Worm (Caenorhabditis elegans): ENCODE results near the gene cfap-20.

cfap-20 gene

ce11 chrIII:3520417-3520816 lies 16.9 kb downstream of the cfap-20 start:
- no peak for TF ChIP-seq nhr-25 (tag; optimal IDR thresholded peaks at IDR 0.05)
- TF ChIP-seq peb-1 (tag; optimal IDR thresholded peaks at IDR 0.05) = no peak
- TF ChIP-seq F13H6.1 (tag; optimal IDR thresholded peaks at IDR 0.05) = peak; percentile 20
- TF ChIP-seq nhr-21 (tag; optimal IDR thresholded peaks at IDR 0.05) = no peak
- TF ChIP-seq fos-1 (tag; optimal IDR thresholded peaks at IDR 0.05) = peak; percentile 33
- peak; percentile 68 for TF ChIP-seq sma-9 (GFP tag; optimal IDR thresholded peaks at IDR 0.05)
- no peak for TF ChIP-seq sma-9 (tag; optimal IDR thresholded peaks at IDR 0.05)
- TF ChIP-seq nhr-129 (tag; optimal IDR thresholded peaks at IDR 0.05) = no peak
- TF ChIP-seq nhr-23 (tag; optimal IDR thresholded peaks at IDR 0.05) = no peak
- TF ChIP-seq crh-2 (tag; optimal IDR thresholded peaks at IDR 0.05) = peak; percentile 65
- TF ChIP-seq sem-4 (tag; optimal IDR thresholded peaks at IDR 0.05) = no peak

DNA sequence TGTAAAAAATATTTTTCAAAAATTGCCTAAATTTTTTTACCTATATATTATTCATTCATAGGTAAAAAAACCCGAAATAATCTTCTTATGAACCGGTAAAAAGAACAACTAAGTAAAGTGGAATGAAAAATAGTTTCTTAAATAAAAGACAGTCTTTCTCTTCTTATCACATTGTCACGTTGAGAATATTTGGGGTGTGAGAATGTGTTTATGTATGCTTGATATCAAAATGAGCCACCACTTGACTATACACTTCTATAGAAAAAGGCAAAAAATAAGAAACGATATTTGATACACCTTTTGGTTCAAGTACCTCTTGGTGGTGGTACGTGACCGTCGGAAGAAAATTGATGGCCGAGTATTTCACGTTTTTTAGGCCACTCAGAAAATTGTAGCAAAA lies 17.8 kb downstream of the cfap-20 start, which contains the start of gene hmit-1.3:
hmit-1.3 (minus strand) TSS at position 103 of the 400 bp plus-strand sequence.
- TF ChIP-seq peb-1 (tag; optimal IDR thresholded peaks at IDR 0.05) (no peak), R02D3.7 (tag; optimal IDR thresholded peaks at IDR 0.05) (no peak), fos-1 (tag; optimal IDR thresholded peaks at IDR 0.05) (peak; percentile 41), lin-39 (tag; optimal IDR thresholded peaks at IDR 0.05) (no peak), mdl-1 (tag; optimal IDR thresholded peaks at IDR 0.05) (no peak), lin-13 (GFP tag; optimal IDR thresholded peaks at IDR 0.05) (no peak)

DNA sequence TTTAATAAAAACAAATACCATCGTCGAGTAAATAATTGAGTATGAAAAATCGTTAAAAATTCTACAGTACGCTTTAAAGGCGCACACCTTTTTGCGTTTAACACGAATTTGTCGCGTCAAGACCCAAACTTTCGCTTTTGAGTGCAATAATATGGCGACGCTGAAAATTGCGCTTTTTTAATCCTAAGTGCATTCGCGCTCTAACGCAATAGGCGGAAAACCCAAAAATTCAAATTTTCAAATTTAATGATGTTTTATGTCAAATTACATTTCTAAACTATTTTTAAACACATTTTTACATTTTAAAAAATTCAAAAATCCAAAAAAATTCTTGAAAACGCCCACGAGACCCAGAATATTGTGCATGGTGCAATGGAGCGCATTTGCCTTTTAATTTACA lies 25.5 kb downstream of the cfap-20 start:
- TF ChIP-seq lsy-2 (tag; optimal IDR thresholded peaks at IDR 0.05) (no peak), nhr-21 (tag; optimal IDR thresholded peaks at IDR 0.05) (no peak), egl-27 (tag; optimal IDR thresholded peaks at IDR 0.05) (no peak), unc-62 (GFP tag; optimal IDR thresholded peaks at IDR 0.05) (no peak), sma-3 (GFP tag; optimal IDR thresholded peaks at IDR 0.05) (no peak), peb-1 (tag; optimal IDR thresholded peaks at IDR 0.05) (no peak), nhr-6 (tag; optimal IDR thresholded peaks at IDR 0.05) (no peak), nhr-77 (tag; optimal IDR thresholded peaks at IDR 0.05) (no peak), lin-39 (tag; optimal IDR thresholded peaks at IDR 0.05) (no peak), ama-1 (optimal IDR thresholded peaks at IDR 0.05) (no peak), ztf-1 (GFP tag; conservative IDR thresholded peaks at IDR 0.05) (no peak)

DNA sequence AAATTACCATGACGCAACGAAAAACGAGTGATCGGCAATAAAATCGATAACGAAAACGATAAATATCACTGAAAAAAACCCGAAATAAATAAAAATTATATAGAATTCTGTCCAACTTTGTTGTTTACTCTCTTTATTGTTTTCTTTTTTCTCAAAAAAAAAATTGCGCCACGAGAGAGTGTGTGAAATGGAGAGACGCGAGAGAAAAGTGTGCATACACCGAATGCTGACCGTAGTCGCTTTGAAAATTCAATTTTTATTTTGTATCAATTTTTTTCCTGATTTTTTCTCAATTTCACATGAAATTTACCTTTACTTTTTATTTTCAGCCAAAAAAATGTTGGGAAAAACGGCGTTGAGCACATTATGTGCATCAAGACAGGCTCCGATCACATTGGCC lies 27.4 kb downstream of the cfap-20 start, which contains the start of the genes M01F1.4 and mrpl-35:
M01F1.4 (minus strand) TSS at position 126 of the 400 bp plus-strand sequence.
mrpl-35 (plus strand) TSS at position 330 of the 400 bp plus-strand sequence.
- peak; percentile 56 for TF ChIP-seq crh-2 (tag; optimal IDR thresholded peaks at IDR 0.05)
- no peak for TF ChIP-seq ztf-11 (tag; optimal IDR thresholded peaks at IDR 0.05)
- peak; percentile 4 for TF ChIP-seq sma-9 (GFP tag; optimal IDR thresholded peaks at IDR 0.05)
- no peak for TF ChIP-seq sma-9 (tag; optimal IDR thresholded peaks at IDR 0.05)
- TF ChIP-seq lsy-2 (tag; optimal IDR thresholded peaks at IDR 0.05) = peak; percentile 85 to 98
- TF ChIP-seq nhr-77 (tag; optimal IDR thresholded peaks at IDR 0.05) = no peak
- peak; percentile 89 for TF ChIP-seq C34F6.9 (tag; optimal IDR thresholded peaks at IDR 0.05)
- peak; percentile 49 for TF ChIP-seq lin-13 (GFP tag; optimal IDR thresholded peaks at IDR 0.05)
- no peak for TF ChIP-seq nhr-21 (tag; optimal IDR thresholded peaks at IDR 0.05)
- TF ChIP-seq nhr-129 (tag; optimal IDR thresholded peaks at IDR 0.05) = peak; percentile 11
- TF ChIP-seq elt-3 (tag; optimal IDR thresholded peaks at IDR 0.05) = no peak
- no peak for TF ChIP-seq elt-1 (tag; optimal IDR thresholded peaks at IDR 0.05)
- TF ChIP-seq F13H6.1 (tag; optimal IDR thresholded peaks at IDR 0.05) = peak; percentile 21
- peak; percentile 34 for TF ChIP-seq fos-1 (tag; optimal IDR thresholded peaks at IDR 0.05)
- no peak for TF ChIP-seq unc-62 (GFP tag; optimal IDR thresholded peaks at IDR 0.05)
- no peak for TF ChIP-seq mab-5 (tag; optimal IDR thresholded peaks at IDR 0.05)
- TF ChIP-seq nhr-12 (tag; optimal IDR thresholded peaks at IDR 0.05) = no peak
- TF ChIP-seq R02D3.7 (tag; optimal IDR thresholded peaks at IDR 0.05) = no peak
- TF ChIP-seq mdl-1 (tag; optimal IDR thresholded peaks at IDR 0.05) = no peak
- peak; percentile 66 for TF ChIP-seq unc-55 (GFP tag; optimal IDR thresholded peaks at IDR 0.05)
- peak; percentile 2 for TF ChIP-seq gmeb-1 (tag; optimal IDR thresholded peaks at IDR 0.05)
- no peak for TF ChIP-seq nhr-237 (tag; optimal IDR thresholded peaks at IDR 0.05)

DNA sequence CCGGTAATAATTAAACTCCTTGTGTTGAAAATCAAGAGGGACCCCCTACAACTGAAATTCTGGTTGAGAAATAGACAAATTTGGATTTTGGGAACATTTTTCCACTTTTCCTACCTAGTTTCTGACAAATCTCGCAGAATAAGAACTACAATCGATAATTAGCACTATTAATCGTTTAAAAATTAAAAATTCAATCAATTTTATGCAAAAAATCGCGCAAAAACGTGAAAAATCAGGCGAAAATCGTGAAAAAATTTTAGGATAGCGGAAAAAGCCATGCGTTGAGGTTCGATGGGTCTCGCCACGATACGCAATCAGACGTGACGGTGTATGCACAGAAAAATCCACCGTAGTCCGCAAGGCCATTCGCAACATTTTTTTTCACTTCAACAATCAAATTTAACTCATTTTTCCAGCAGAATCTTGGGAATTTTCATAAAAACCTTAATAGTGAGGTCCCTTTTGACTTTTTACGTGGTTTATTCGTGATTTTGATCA lies 32.2 kb downstream of the cfap-20 start, which contains the start of gene lias-1:
lias-1 (minus strand) TSS at position 51 of the 498 bp plus-strand sequence.
- TF ChIP-seq unc-62 (GFP tag; optimal IDR thresholded peaks at IDR 0.05) = no peak
- peak; percentile 71 for TF ChIP-seq nhr-21 (tag; optimal IDR thresholded peaks at IDR 0.05)
- no peak for TF ChIP-seq R02D3.7 (tag; optimal IDR thresholded peaks at IDR 0.05)
- TF ChIP-seq lsy-2 (tag; optimal IDR thresholded peaks at IDR 0.05) = peak; percentile 91 to 98
- no peak for TF ChIP-seq skn-1 (tag; optimal IDR thresholded peaks at IDR 0.05)
- peak; percentile 92 for TF ChIP-seq C34F6.9 (tag; optimal IDR thresholded peaks at IDR 0.05)
- TF ChIP-seq egl-27 (tag; optimal IDR thresholded peaks at IDR 0.05) = no peak
- TF ChIP-seq mab-5 (tag; optimal IDR thresholded peaks at IDR 0.05) = peak; percentile 23
- TF ChIP-seq F13H6.1 (tag; optimal IDR thresholded peaks at IDR 0.05) = peak; percentile 60
- TF ChIP-seq dmd-4 (tag; optimal IDR thresholded peaks at IDR 0.05) = no peak
- peak; percentile 29 for TF ChIP-seq zag-1 (tag; optimal IDR thresholded peaks at IDR 0.05)
- TF ChIP-seq elt-1 (tag; optimal IDR thresholded peaks at IDR 0.05) = no peak
- TF ChIP-seq lin-13 (GFP tag; optimal IDR thresholded peaks at IDR 0.05) = peak; percentile 85
- peak; percentile 43 for TF ChIP-seq sem-4 (tag; optimal IDR thresholded peaks at IDR 0.05)
- peak; percentile 40 for TF ChIP-seq ztf-4 (tag; optimal IDR thresholded peaks at IDR 0.05)
- no peak for TF ChIP-seq ZK546.5 (tag; optimal IDR thresholded peaks at IDR 0.05)
- TF ChIP-seq lin-39 (tag; optimal IDR thresholded peaks at IDR 0.05) = no peak
- peak; percentile 23 for TF ChIP-seq ceh-16 (tag; optimal IDR thresholded peaks at IDR 0.05)
- no peak for TF ChIP-seq aly-2 (tag; optimal IDR thresholded peaks at IDR 0.05)
- no peak for TF ChIP-seq elt-3 (tag; optimal IDR thresholded peaks at IDR 0.05)
- TF ChIP-seq ztf-11 (tag; optimal IDR thresholded peaks at IDR 0.05) = no peak
- peak; percentile 79 for TF ChIP-seq gmeb-1 (tag; optimal IDR thresholded peaks at IDR 0.05)
- peak; percentile 64 for TF ChIP-seq sma-3 (GFP tag; optimal IDR thresholded peaks at IDR 0.05)
- no peak for TF ChIP-seq nhr-77 (tag; optimal IDR thresholded peaks at IDR 0.05)
- peak; percentile 57 for TF ChIP-seq snpc-4 (tag; optimal IDR thresholded peaks at IDR 0.05)
- TF ChIP-seq peb-1 (tag; optimal IDR thresholded peaks at IDR 0.05) = no peak
- peak; percentile 86 for TF ChIP-seq nhr-25 (tag; optimal IDR thresholded peaks at IDR 0.05)
- peak; percentile 93 for TF ChIP-seq unc-55 (GFP tag; optimal IDR thresholded peaks at IDR 0.05)
- TF ChIP-seq alr-1 (tag; optimal IDR thresholded peaks at IDR 0.05) = no peak
- peak; percentile 88 for TF ChIP-seq crh-2 (tag; optimal IDR thresholded peaks at IDR 0.05)

Measured in whole organism, L2 larva.